Worm (Caenorhabditis elegans) whole organism, L1 larva: ENCODE results near the gene Y42H9AR.1.

Experiments used
- Y116A8C.19 ChIP-seq: sonication (generic microtip); optimal IDR thresholded peaks from 2 replicates; lab custom pipeline; 2016; ENCODE audit warnings: missing compliant biosample characterization, missing genetic modification characterization, borderline replicate concordance
- blmp-1 ChIP-seq: fragments of 150-350 bp; optimal IDR thresholded peaks from 2 replicates; lab custom pipeline; 2014; ENCODE audit warnings: missing biosample characterization, missing genetic modification characterization
- lin-13 ChIP-seq: fragments of 150-350 bp; optimal IDR thresholded peaks from 2 replicates; lab custom pipeline; 2014; ENCODE audit warnings: missing biosample characterization, missing genetic modification reagents, missing genetic modification characterization
- lin-15B ChIP-seq: fragments of 150-350 bp; sonication (generic microtip); optimal IDR thresholded peaks from 3 replicates; lab custom pipeline; 2014; ENCODE audit warnings: missing biosample characterization, missing genetic modification characterization
- mab-9 ChIP-seq: fragments of 200-800 bp; sonication (Bioruptor generic); IDR thresholded peaks from 2 replicates; pipeline ENCODE4 v1.3.6; 2022; ENCODE audit warnings: missing genetic modification reagents, missing genetic modification characterization, missing compliant biosample characterization
- mdl-1 ChIP-seq, 2 experiments: fragments of 150-350 bp; optimal IDR thresholded peaks; 2 replicates each; lab custom pipeline; 2014 to 2017; ENCODE audit warnings: missing biosample characterization in 2 of 2, missing genetic modification characterization in 2 of 2, inconsistent platforms in 1 of 2
- nhr-20 ChIP-seq: sonication (generic microtip); optimal IDR thresholded peaks from 2 replicates; lab custom pipeline; 2016; ENCODE audit warnings: mild to moderate bottlenecking, missing genetic modification characterization, missing compliant biosample characterization
- nhr-28 ChIP-seq: fragments of 150-350 bp; optimal IDR thresholded peaks from 2 replicates; lab custom pipeline; 2014; ENCODE audit warnings: missing biosample characterization, missing genetic modification characterization
- skn-1 ChIP-seq: fragments of 150-350 bp; optimal IDR thresholded peaks from 2 replicates; lab custom pipeline; 2014; ENCODE audit warnings: missing biosample characterization, missing genetic modification characterization
- vab-15 ChIP-seq: sonication (generic microtip); optimal IDR thresholded peaks from 2 replicates; lab custom pipeline; 2017; ENCODE audit warnings: missing genotype, mild to moderate bottlenecking, missing genetic modification characterization, missing compliant biosample characterization

DNA sequence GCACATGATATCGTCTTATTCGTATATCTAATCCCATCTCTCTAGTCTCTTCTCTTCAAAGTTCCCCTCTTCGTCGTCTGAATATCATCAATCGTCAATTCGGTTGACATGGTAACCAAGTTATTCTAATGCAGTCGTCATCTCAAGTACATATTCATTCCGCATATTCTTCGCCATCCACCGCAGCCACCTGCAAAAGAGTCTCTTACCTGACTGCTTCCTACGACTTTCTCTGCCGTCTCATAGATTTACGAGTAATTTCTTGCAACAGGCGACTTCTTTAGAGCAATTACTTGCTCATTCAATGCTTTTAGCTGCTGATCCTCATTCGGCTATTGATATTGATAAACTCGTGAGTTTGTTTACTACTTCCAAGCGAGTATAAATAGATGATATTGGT is 14.2 kb downstream of the Y42H9AR.1 start:
- no peak for TF ChIP-seq nhr-28 (tag; lab: Kevin White, UChicago)
- TF ChIP-seq lin-13 (GFP tag; lab: Kevin White, UChicago): no peak
- no peak for TF ChIP-seq lin-15B (tag; lab: Kevin White, UChicago)
- TF ChIP-seq mab-9 (GFP tag; lab: Robert Waterston, UW): no peak
- no peak for TF ChIP-seq mdl-1 (tag; optimal IDR thresholded peaks at IDR 0.05; lab: Kevin White, UChicago)
- no peak for TF ChIP-seq Y116A8C.19 (tag; lab: Kevin White, UChicago)
- TF ChIP-seq nhr-20 (tag; lab: Kevin White, UChicago): no peak
- no peak for TF ChIP-seq skn-1 (tag; lab: Kevin White, UChicago)
- TF ChIP-seq blmp-1 (tag; lab: Kevin White, UChicago): no peak
- TF ChIP-seq vab-15 (tag; lab: Kevin White, UChicago): no peak
